Worm (Caenorhabditis elegans) whole organism, L4 larva: ENCODE data around the gene Y41E3.6.

ENCODE experiments used
- daf-8 ChIP-seq: fragments of 200-800 bp; sonication (Bioruptor generic); IDR thresholded peaks from 2 replicates; pipeline ENCODE4 v1.3.6; 2022; ENCODE audit warnings: missing genetic modification characterization, missing compliant biosample characterization
- lim-7 ChIP-seq: fragments of 200-800 bp; sonication (Bioruptor generic); IDR thresholded peaks from 2 replicates; pipeline ENCODE4 v1.3.6; 2022; ENCODE audit warnings: missing genetic modification characterization, missing compliant biosample characterization
- lin-13 ChIP-seq: fragments of 150-350 bp; optimal IDR thresholded peaks from 2 replicates; lab custom pipeline; 2014; ENCODE audit warnings: missing biosample characterization, missing genetic modification reagents, missing genetic modification characterization
- lin-29 ChIP-seq: fragments of 200-800 bp; sonication (Bioruptor generic); IDR thresholded peaks from 2 replicates; pipeline ENCODE4 v1.3.6; 2022; ENCODE audit warnings: missing genetic modification reagents, missing genetic modification characterization, missing compliant biosample characterization
- lin-39 ChIP-seq: fragments of 150-350 bp; optimal IDR thresholded peaks from 2 replicates; lab custom pipeline; 2014; ENCODE audit warnings: missing biosample characterization, missing genetic modification reagents, missing genetic modification characterization
- mxl-2 ChIP-seq: fragments of 200-800 bp; sonication (Bioruptor generic); conservative IDR thresholded peaks from 2 replicates; pipeline ENCODE4 v1.3.6; 2022; ENCODE audit warnings: missing genetic modification reagents, missing genetic modification characterization, missing compliant biosample characterization

DNA sequence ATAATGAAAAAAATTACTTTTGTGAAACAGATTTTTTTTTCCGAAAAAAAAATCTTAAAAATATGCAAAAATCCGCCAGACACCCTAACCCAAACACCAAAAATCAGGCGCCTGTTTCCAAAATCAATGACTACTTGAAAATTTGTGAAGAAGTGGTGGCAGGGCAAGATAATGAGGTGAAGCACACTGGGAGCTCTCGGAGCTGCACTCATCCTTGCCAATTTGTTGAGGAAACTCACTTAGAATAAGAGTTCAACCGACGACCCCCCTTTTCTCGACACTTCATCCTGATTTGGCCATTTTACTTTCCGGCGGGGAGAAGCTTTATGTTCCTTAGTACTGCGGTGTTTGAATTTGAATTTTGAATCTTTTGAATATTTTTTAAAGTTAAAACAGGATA, 28.4 kb upstream of the Y41E3.6 start:
- TF ChIP-seq lin-39 (no peak), lim-7 (GFP tag; lab: Robert Waterston, UW) (no peak), mxl-2 (GFP tag; lab: Robert Waterston, UW) (no peak), daf-8 (GFP tag; lab: Robert Waterston, UW) (no peak), lin-29 (GFP tag; lab: Robert Waterston, UW) (no peak), lin-13 (no peak)
